Fruit fly (Drosophila melanogaster) whole organism, embryonic: Measurements from ENCODE around the gene MEP-1.
A peak's percentile ranks its signal among the peaks of the same experiment; 100 is the strongest.

Source experiments
- CG10321 ChIP-seq: fragments of 200-800 bp; sonication (Bioruptor generic); IDR thresholded peaks from 2 replicates; pipeline ENCODE4 v1.3.6; 2022; ENCODE audit warnings: missing biosample characterization, missing genetic modification characterization
- CG11085 ChIP-seq: fragments of 200-800 bp; sonication (Bioruptor generic); IDR thresholded peaks from 2 replicates; pipeline ENCODE4 v1.3.6; 2022; ENCODE audit warnings: missing biosample characterization, missing genetic modification characterization
- CG11093 ChIP-seq: fragments of 200-800 bp; sonication (Bioruptor generic); IDR thresholded peaks from 3 replicates; pipeline ENCODE4 v1.3.6; 2022; ENCODE audit warnings: missing biosample characterization, missing genetic modification characterization
- CG11456 ChIP-seq: fragments of 200-800 bp; sonication (Bioruptor generic); IDR thresholded peaks from 3 replicates; pipeline ENCODE4 v1.3.6; 2022; ENCODE audit warnings: missing biosample characterization, missing genetic modification characterization
- CG11560 ChIP-seq: fragments of 200-800 bp; sonication (Bioruptor generic); IDR thresholded peaks from 3 replicates; pipeline ENCODE4 v1.3.6; 2022; ENCODE audit warnings: missing biosample characterization, missing genetic modification characterization
- CG12104 ChIP-seq: fragments of 200-800 bp; sonication (Bioruptor generic); optimal IDR thresholded peaks from 3 replicates; lab custom pipeline; 2016; ENCODE audit warnings: missing biosample characterization, missing genetic modification characterization
- CG13123 ChIP-seq: fragments of 200-800 bp; sonication (Bioruptor generic); optimal IDR thresholded peaks from 2 replicates; lab custom pipeline; 2016; ENCODE audit warnings: missing biosample characterization, missing genetic modification characterization
- CG1602 ChIP-seq: fragments of 200-800 bp; sonication (Bioruptor generic); optimal IDR thresholded peaks from 3 replicates; lab custom pipeline; 2016; ENCODE audit warnings: missing biosample characterization, missing genetic modification characterization
- CG17361 ChIP-seq: fragments of 200-800 bp; sonication (Bioruptor generic); IDR thresholded peaks from 3 replicates; pipeline ENCODE4 v1.3.6; 2022; ENCODE audit warnings: missing biosample characterization, missing genetic modification characterization
- CG17612 ChIP-seq: fragments of 200-800 bp; sonication (Bioruptor generic); IDR thresholded peaks from 2 replicates; pipeline ENCODE4 v1.3.6; 2022; ENCODE audit warnings: missing biosample characterization, missing genetic modification characterization
- CG17829 ChIP-seq: fragments of 200-800 bp; optimal IDR thresholded peaks from 2 replicates; lab custom pipeline; 2019; ENCODE audit warnings: missing biosample characterization, mild to moderate bottlenecking, missing genetic modification characterization, moderate library complexity
- CG18619 ChIP-seq: fragments of 200-800 bp; sonication (Bioruptor generic); optimal IDR thresholded peaks from 3 replicates; lab custom pipeline; 2017; ENCODE audit warnings: missing biosample characterization, mild to moderate bottlenecking, missing genetic modification characterization
- CG31365 ChIP-seq: fragments of 200-800 bp; sonication (Bioruptor generic); optimal IDR thresholded peaks from 2 replicates; lab custom pipeline; 2018; ENCODE audit warnings: missing biosample characterization, mild to moderate bottlenecking, missing genetic modification characterization
- CG34422 ChIP-seq: fragments of 200-800 bp; sonication (Bioruptor generic); IDR thresholded peaks from 3 replicates; pipeline ENCODE4 v1.3.6; 2022; ENCODE audit warnings: missing biosample characterization, missing genetic modification characterization
- CG4424 ChIP-seq: fragments of 200-800 bp; sonication (Bioruptor generic); optimal IDR thresholded peaks from 3 replicates; lab custom pipeline; 2016; ENCODE audit warnings: missing biosample characterization, missing genetic modification characterization
- CG5245 ChIP-seq: fragments of 200-800 bp; sonication (Bioruptor generic); optimal IDR thresholded peaks from 3 replicates; lab custom pipeline; 2016; ENCODE audit warnings: missing biosample characterization, missing genetic modification characterization
- CG6654 ChIP-seq: fragments of 200-800 bp; sonication (Bioruptor generic); optimal IDR thresholded peaks from 2 replicates; lab custom pipeline; 2017; ENCODE audit warnings: missing biosample characterization, mild to moderate bottlenecking, missing genetic modification characterization
- CG6813 ChIP-seq: fragments of 200-800 bp; sonication (Bioruptor generic); optimal IDR thresholded peaks from 2 replicates; lab custom pipeline; 2017; ENCODE audit warnings: missing biosample characterization, missing genetic modification characterization, mild to moderate bottlenecking, moderate library complexity, missing genetic modification reagents
- CG7271 ChIP-seq: fragments of 200-800 bp; sonication (Bioruptor generic); optimal IDR thresholded peaks from 2 replicates; lab custom pipeline; 2018; ENCODE audit warnings: missing biosample characterization, mild to moderate bottlenecking, missing genetic modification characterization, moderate library complexity
- D19A ChIP-seq: fragments of 200-800 bp; optimal IDR thresholded peaks from 3 replicates; lab custom pipeline; 2019; ENCODE audit warnings: missing biosample characterization, mild to moderate bottlenecking, missing genetic modification characterization, moderate library complexity
- Dip2 ChIP-seq: fragments of 200-800 bp; sonication (Bioruptor generic); IDR thresholded peaks from 2 replicates; pipeline ENCODE4 v1.3.6; 2022; ENCODE audit warnings: missing biosample characterization, missing genetic modification characterization
- GATAe ChIP-seq: fragments of 200-800 bp; sonication (Bioruptor generic); conservative IDR thresholded peaks from 2 replicates; pipeline ENCODE4 v1.3.6; 2022; ENCODE audit warnings: missing biosample characterization, missing genetic modification characterization
- HLH54F ChIP-seq: fragments of 200-800 bp; sonication (Bioruptor generic); optimal IDR thresholded peaks from 3 replicates; lab custom pipeline; 2016; ENCODE audit warnings: missing biosample characterization, missing genetic modification characterization
- NfI ChIP-seq: fragments of 200-800 bp; sonication (Bioruptor generic); optimal IDR thresholded peaks from 3 replicates; lab custom pipeline; 2018; ENCODE audit warnings: missing biosample characterization, mild to moderate bottlenecking, missing genetic modification characterization, moderate library complexity
- Oli ChIP-seq: fragments of 200-800 bp; sonication (Bioruptor generic); optimal IDR thresholded peaks from 2 replicates; lab custom pipeline; 2018; ENCODE audit warnings: missing biosample characterization, mild to moderate bottlenecking, missing genetic modification characterization, moderate library complexity
- Rx ChIP-seq: fragments of 200-800 bp; sonication (Bioruptor generic); IDR thresholded peaks from 2 replicates; pipeline ENCODE4 v1.3.6; 2022; ENCODE audit warnings: missing biosample characterization, missing genetic modification characterization
- Usf ChIP-seq: fragments of 200-800 bp; sonication (Bioruptor generic); optimal IDR thresholded peaks from 2 replicates; lab custom pipeline; 2017; ENCODE audit warnings: missing genotype, missing biosample characterization, missing genetic modification characterization
- Xbp1 ChIP-seq: fragments of 200-800 bp; sonication (Bioruptor generic); optimal IDR thresholded peaks from 3 replicates; lab custom pipeline; 2016; ENCODE audit warnings: missing biosample characterization, mild to moderate bottlenecking, missing genetic modification characterization
- Xrp1 ChIP-seq: fragments of 200-800 bp; sonication (Bioruptor generic); IDR thresholded peaks from 2 replicates; pipeline ENCODE4 v1.3.6; 2022; ENCODE audit warnings: missing biosample characterization, missing genetic modification characterization
- ato ChIP-seq: fragments of 200-800 bp; sonication (Bioruptor generic); IDR thresholded peaks from 2 replicates; pipeline ENCODE4 v1.3.6; 2022; ENCODE audit warnings: missing biosample characterization, missing genetic modification characterization; ENCODE audit not compliant: partially characterized antibody
- bsh ChIP-seq, 2 experiments: fragments of 200-800 bp; sonication (Bioruptor generic); optimal IDR thresholded peaks; 2 replicates each; lab custom pipeline; 2017 to 2018; ENCODE audit warnings: mild to moderate bottlenecking in 2 of 2, missing biosample characterization in 2 of 2, missing genetic modification characterization in 2 of 2, moderate library complexity in 1 of 2
- eve ChIP-seq, 2 experiments: fragments of >200 bp; optimal IDR thresholded peaks; 2 replicates each; lab custom pipeline; 2017; ENCODE audit warnings: missing biosample characterization in 2 of 2, missing genetic modification characterization in 2 of 2
- fu2 ChIP-seq: fragments of 200-800 bp; sonication (Bioruptor generic); optimal IDR thresholded peaks from 2 replicates; lab custom pipeline; 2016; ENCODE audit warnings: missing biosample characterization, missing genetic modification characterization
- gsb ChIP-seq: fragments of 200-800 bp; sonication (Bioruptor generic); IDR thresholded peaks from 2 replicates; pipeline ENCODE4 v1.3.6; 2022; ENCODE audit warnings: missing biosample characterization, missing genetic modification characterization
- gsb-n ChIP-seq: fragments of 200-800 bp; sonication (Bioruptor generic); optimal IDR thresholded peaks from 3 replicates; lab custom pipeline; 2018; ENCODE audit warnings: missing biosample characterization, mild to moderate bottlenecking, missing genetic modification characterization
- gt ChIP-seq: fragments of 200-800 bp; sonication (Bioruptor generic); IDR thresholded peaks from 2 replicates; pipeline ENCODE4 v1.3.6; 2022; ENCODE audit warnings: missing biosample characterization, missing genetic modification characterization
- hb ChIP-seq: fragments of 200-800 bp; sonication (Bioruptor generic); IDR thresholded peaks from 3 replicates; pipeline ENCODE4 v1.3.6; 2022; ENCODE audit warnings: missing biosample characterization, missing genetic modification characterization; ENCODE audit not compliant: partially characterized antibody
- hkb ChIP-seq, 2 experiments: fragments of 200-800 bp in 1 of 2; fragments of >200 bp in 1 of 2; sonication (Bioruptor generic) in 1 of 2; IDR thresholded peaks in 1 of 2; optimal IDR thresholded peaks in 1 of 2; 2 replicates each; pipeline versions ENCODE4 v1.3.6 to Lab custom; 2017 to 2022; ENCODE audit warnings: missing biosample characterization in 1 of 2, missing genetic modification characterization in 1 of 2
- lmd ChIP-seq: fragments of 200-800 bp; sonication (Bioruptor generic); IDR thresholded peaks from 2 replicates; pipeline ENCODE4 v1.3.6; 2022; ENCODE audit warnings: missing biosample characterization, missing genetic modification characterization
- mld ChIP-seq: fragments of 200-800 bp; sonication (Bioruptor generic); IDR thresholded peaks from 3 replicates; pipeline ENCODE4 v1.3.6; 2022; ENCODE audit warnings: missing biosample characterization, missing genetic modification characterization; ENCODE audit not compliant: partially characterized antibody
- nau ChIP-seq: fragments of 200-800 bp; sonication (Bioruptor generic); optimal IDR thresholded peaks from 3 replicates; lab custom pipeline; 2017; ENCODE audit warnings: missing biosample characterization, mild to moderate bottlenecking, missing genetic modification characterization, missing genetic modification reagents
- nerfin-1 ChIP-seq: fragments of 200-800 bp; sonication (Bioruptor generic); optimal IDR thresholded peaks from 3 replicates; lab custom pipeline; 2019; ENCODE audit warnings: missing biosample characterization, mild to moderate bottlenecking, missing genetic modification characterization, moderate library complexity
- p53 ChIP-seq: fragments of 200-800 bp; sonication (Bioruptor generic); optimal IDR thresholded peaks from 2 replicates; lab custom pipeline; 2016; ENCODE audit warnings: missing biosample characterization, missing genetic modification characterization
- sqz ChIP-seq: fragments of 200-800 bp; sonication (Bioruptor generic); optimal IDR thresholded peaks from 3 replicates; lab custom pipeline; 2018; ENCODE audit warnings: missing biosample characterization, mild to moderate bottlenecking, missing genetic modification characterization
- tap ChIP-seq: fragments of 200-800 bp; optimal IDR thresholded peaks from 3 replicates; lab custom pipeline; 2019; ENCODE audit warnings: missing biosample characterization, mild to moderate bottlenecking, missing genetic modification characterization, moderate library complexity
- trh ChIP-seq: fragments of 200-800 bp; sonication (Bioruptor generic); optimal IDR thresholded peaks from 2 replicates; lab custom pipeline; 2016; ENCODE audit warnings: missing biosample characterization, missing genetic modification characterization
- wek ChIP-seq: fragments of 200-800 bp; sonication (Bioruptor generic); optimal IDR thresholded peaks from 3 replicates; lab custom pipeline; 2018; ENCODE audit warnings: missing biosample characterization, mild to moderate bottlenecking, missing genetic modification characterization, moderate library complexity
- zfh1 ChIP-seq: fragments of 200-800 bp; sonication (Bioruptor generic); IDR thresholded peaks from 3 replicates; pipeline ENCODE4 v1.3.6; 2022; ENCODE audit warnings: missing biosample characterization, missing genetic modification characterization

MEP-1 gene

DNA sequence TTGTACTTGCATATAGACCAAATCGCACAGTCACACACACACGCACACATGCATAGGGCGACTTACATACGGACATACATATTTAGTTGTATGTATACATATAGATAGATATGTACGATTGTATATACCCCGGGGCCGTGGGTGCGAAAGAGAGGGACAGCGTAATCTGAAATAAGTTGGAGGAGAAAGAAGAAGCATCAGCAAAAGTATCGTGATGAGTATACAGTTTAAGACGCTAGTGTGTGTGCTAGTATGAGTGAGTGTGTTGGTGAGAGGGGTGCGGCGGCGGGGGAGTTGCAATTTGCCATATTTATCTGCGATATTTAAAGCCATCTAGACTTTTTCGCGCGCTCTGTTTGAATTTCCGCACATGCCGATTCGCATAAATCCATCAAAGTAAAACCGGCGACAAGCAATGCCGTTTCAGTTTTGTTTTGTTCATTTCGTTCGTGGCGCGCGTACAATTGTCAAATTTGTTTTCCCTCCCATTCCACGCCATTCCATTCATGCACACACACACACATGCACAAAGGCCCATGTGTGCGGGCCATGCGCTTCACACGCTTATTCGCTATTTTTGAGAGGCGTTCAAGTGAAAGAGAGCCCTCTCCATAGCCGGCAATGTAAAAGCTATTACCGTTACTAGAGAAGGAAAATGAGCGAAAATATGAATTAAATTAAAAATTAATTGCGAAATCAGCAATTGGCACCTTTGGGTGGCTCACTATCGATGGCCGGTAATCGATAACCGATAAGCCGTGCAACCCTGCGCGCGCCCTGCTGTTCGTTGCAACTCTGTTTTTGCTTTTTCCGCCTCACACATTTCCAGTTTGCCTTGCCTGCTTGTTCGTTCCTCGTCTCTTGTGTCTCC lies 3.6 kb downstream of the MEP-1 start (continued):
- TF ChIP-seq Dip2 (GFP tag; lab: Robert Waterston, UW): no peak
- TF ChIP-seq sqz (GFP tag; lab: Kevin White, UChicago): peak; percentile 91
- no peak for TF ChIP-seq hkb (optimal IDR thresholded peaks at IDR 0.05; lab: Kevin White, UChicago)
- peak; percentile 78 for TF ChIP-seq hkb (GFP tag; IDR thresholded peaks at IDR 0.05; lab: Robert Waterston, UW)
- peak; percentile 44 for TF ChIP-seq CG6654
- TF ChIP-seq wek (GFP tag; lab: Kevin White, UChicago): peak; percentile 87
- TF ChIP-seq CG17361 (GFP tag; lab: Robert Waterston, UW): peak; percentile 67
- peak; percentile 56 for TF ChIP-seq CG34422 (GFP tag; lab: Robert Waterston, UW)
- TF ChIP-seq gsb-n: peak; percentile 71
- peak; percentile 74 for TF ChIP-seq gsb
- peak; percentile 82 for TF ChIP-seq ato (GFP tag; lab: Robert Waterston, UW)
- peak; percentile 34 for TF ChIP-seq Usf (GFP tag; lab: Kevin White, UChicago)
- peak; percentile 59 for TF ChIP-seq Oli
- TF ChIP-seq Rx (GFP tag; lab: Robert Waterston, UW): peak; percentile 74
- TF ChIP-seq CG18619 (GFP tag; lab: Kevin White, UChicago): peak; percentile 86
- TF ChIP-seq hb (GFP tag; lab: Robert Waterston, UW): peak; percentile 71; the same call in 2 of the 3 replicates
- peak; percentile 48; the same call in 1 of the 2 replicates for TF ChIP-seq lmd (GFP tag; lab: Robert Waterston, UW)
- TF ChIP-seq CG11085 (GFP tag; lab: Robert Waterston, UW): peak; percentile 79
- peak; percentile 41 for TF ChIP-seq CG5245 (GFP tag; lab: Kevin White, UChicago)
- peak; percentile 13; the same call in 1 of the 2 replicates for TF ChIP-seq gt
- peak; percentile 66 for TF ChIP-seq tap
- TF ChIP-seq D19A (tag; lab: Kevin White, UChicago): peak; percentile 6
- TF ChIP-seq trh (GFP tag; lab: Kevin White, UChicago): peak; percentile 19
- peak; percentile 91 for TF ChIP-seq CG12104 (GFP tag; lab: Kevin White, UChicago)
- TF ChIP-seq CG31365 (tag; lab: Kevin White, UChicago): peak; percentile 74
- TF ChIP-seq zfh1 (GFP tag; lab: Robert Waterston, UW): peak; percentile 86
- TF ChIP-seq CG1602 (GFP tag; lab: Kevin White, UChicago): no peak
- peak; percentile 65 for TF ChIP-seq p53 (GFP tag; lab: Kevin White, UChicago)
- 0 out of 2 replicates have a peak, but pooled peaks have one; percentile 48 for TF ChIP-seq CG17612 (GFP tag; lab: Robert Waterston, UW)
- TF ChIP-seq CG4424 (GFP tag; lab: Kevin White, UChicago): peak; percentile 78
- peak; percentile 70 for TF ChIP-seq fu2 (GFP tag; lab: Kevin White, UChicago)
- peak; percentile 67 for TF ChIP-seq HLH54F (GFP tag; lab: Kevin White, UChicago)
- TF ChIP-seq CG7271 (tag; lab: Kevin White, UChicago): peak; percentile 87
- peak; percentile 71 for TF ChIP-seq nerfin-1 (tag; lab: Kevin White, UChicago)
- peak; percentile 63 for TF ChIP-seq Xbp1 (GFP tag; lab: Kevin White, UChicago)
- peak; percentile 34; the same call in 1 of the 3 replicates for TF ChIP-seq CG11093 (GFP tag; lab: Robert Waterston, UW)
- TF ChIP-seq eve (GFP tag; optimal IDR thresholded peaks at IDR 0.05; lab: Kevin White, UChicago): no peak
- TF ChIP-seq CG13123: peak; percentile 26
- peak in 1 of 2 experiments; percentile 74 for TF ChIP-seq bsh (GFP tag; optimal IDR thresholded peaks at IDR 0.05; lab: Kevin White, UChicago)
- no peak for TF ChIP-seq GATAe
- peak; percentile 65 for TF ChIP-seq Xrp1
- peak; percentile 78; the same call in 2 of the 3 replicates for TF ChIP-seq mld (GFP tag; lab: Robert Waterston, UW)
- peak; percentile 86 for TF ChIP-seq nau
- peak; percentile 92 for TF ChIP-seq NfI (GFP tag; lab: Kevin White, UChicago)
- TF ChIP-seq CG11560: 0 out of 3 replicates have a peak, but pooled peaks have one; percentile 42
- TF ChIP-seq CG11456 (GFP tag; lab: Robert Waterston, UW): peak; percentile 89
- peak; percentile 87 for TF ChIP-seq CG6813 (GFP tag; lab: Kevin White, UChicago)
- TF ChIP-seq CG10321 (GFP tag; lab: Robert Waterston, UW): peak; percentile 72
- peak; percentile 78 for TF ChIP-seq CG17829 (tag; lab: Kevin White, UChicago)
